Worm (Caenorhabditis elegans): ENCODE results near the gene srw-15.
"Not testable (repeated sequence)": the region's sequence is repeated elsewhere in the genome, so short reads cannot be mapped to it uniquely, and the experiment has no call there.

The srw-15 gene

ce11 chrV:15192377-15192776 is 38.0 kb upstream of the srw-15 start, which contains the start of gene plc-2:
TSS of gene plc-2 (plus strand) at chrV:15192572.
- TF ChIP-seq tab-1 (GFP tag; IDR thresholded peaks at IDR 0.05) (no peak), klf-2 (GFP tag; conservative IDR thresholded peaks at IDR 0.05) (no peak), T22C8.4 (GFP tag; IDR thresholded peaks at IDR 0.05) (no peak), flt-1 (GFP tag; IDR thresholded peaks at IDR 0.05) (no peak), cog-1 (tag; optimal IDR thresholded peaks at IDR 0.05) (no peak), ztf-29 (GFP tag; IDR thresholded peaks at IDR 0.05) (no peak), ref-1 (GFP tag; conservative IDR thresholded peaks at IDR 0.05) (no peak), med-1 (GFP tag; optimal IDR thresholded peaks at IDR 0.05; ENCODE audit: insufficient read depth) (no peak), ztf-23 (GFP tag; IDR thresholded peaks at IDR 0.05) (no peak)

DNA sequence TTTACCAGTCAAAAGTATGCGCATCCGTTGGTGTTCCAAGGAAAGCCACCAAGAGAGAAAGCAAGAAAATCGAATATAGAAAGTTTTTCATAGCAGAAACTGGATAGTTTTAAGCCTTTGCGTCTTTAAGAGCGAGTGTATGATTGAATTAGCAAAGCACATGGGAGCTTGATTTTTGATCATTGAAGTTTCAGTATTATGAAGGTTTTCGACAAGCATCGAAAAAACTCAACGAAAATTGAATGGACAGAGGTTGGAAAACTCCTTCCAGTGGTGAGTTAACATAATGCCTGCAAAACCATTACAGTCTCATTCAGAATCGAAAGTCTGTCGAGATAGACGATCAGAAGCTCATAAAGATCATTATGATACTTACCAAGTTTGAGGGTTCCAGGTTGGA is 36.4 kb upstream of the srw-15 start, which contains the start of gene Y75B12B.13:
Y75B12B.13 (minus strand) TSS at position 101 of the 400 bp plus-strand sequence.
- TF ChIP-seq tab-1 (GFP tag; IDR thresholded peaks at IDR 0.05) (no peak), T22C8.4 (GFP tag; IDR thresholded peaks at IDR 0.05) (no peak), cog-1 (tag; optimal IDR thresholded peaks at IDR 0.05) (no peak), klf-2 (GFP tag; conservative IDR thresholded peaks at IDR 0.05) (no peak), flt-1 (GFP tag; IDR thresholded peaks at IDR 0.05) (no peak)

DNA sequence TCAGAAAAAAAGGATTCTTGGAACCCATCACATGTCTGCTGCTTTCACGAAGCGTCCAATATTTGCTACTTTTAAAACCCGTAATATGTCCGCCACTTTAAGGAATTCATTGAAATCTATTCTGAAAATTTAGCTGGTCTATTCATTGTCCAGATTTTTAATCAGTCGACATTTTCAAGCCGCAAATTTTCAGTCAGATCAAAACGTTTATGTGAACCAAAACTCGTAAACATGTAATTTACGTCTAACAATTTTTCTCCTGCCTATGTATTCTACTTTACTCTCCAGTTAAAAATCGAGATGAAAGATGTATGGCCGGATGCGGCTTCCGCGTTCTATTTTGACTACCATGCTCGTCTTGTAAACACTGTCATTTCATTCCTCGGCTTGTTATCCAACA is 32.4 kb upstream of the srw-15 start, which contains the start of gene srw-1:
srw-1 (plus strand) TSS at position 301 of the 400 bp plus-strand sequence.
- TF ChIP-seq flt-1 (GFP tag; IDR thresholded peaks at IDR 0.05) (no peak), ztf-29 (GFP tag; IDR thresholded peaks at IDR 0.05) (no peak), ztf-23 (GFP tag; IDR thresholded peaks at IDR 0.05) (no peak), klf-2 (GFP tag; conservative IDR thresholded peaks at IDR 0.05) (no peak), tab-1 (GFP tag; IDR thresholded peaks at IDR 0.05) (no peak), T22C8.4 (GFP tag; IDR thresholded peaks at IDR 0.05) (no peak), ref-1 (GFP tag; conservative IDR thresholded peaks at IDR 0.05) (no peak)

ce11 chrV:15199768-15200167 is 30.6 kb upstream of the srw-15 start, which contains the start of gene Y75B12B.10:
TSS of gene Y75B12B.10 (plus strand) at chrV:15200068.
- TF ChIP-seq T22C8.4 (GFP tag; IDR thresholded peaks at IDR 0.05) (no peak), flt-1 (GFP tag; IDR thresholded peaks at IDR 0.05) (no peak), ztf-29 (GFP tag; IDR thresholded peaks at IDR 0.05) (no peak), med-1 (GFP tag; optimal IDR thresholded peaks at IDR 0.05; ENCODE audit: insufficient read depth) (no peak), tab-1 (GFP tag; IDR thresholded peaks at IDR 0.05) (no peak), cog-1 (tag; optimal IDR thresholded peaks at IDR 0.05) (no peak), ztf-23 (GFP tag; IDR thresholded peaks at IDR 0.05) (no peak), klf-2 (GFP tag; conservative IDR thresholded peaks at IDR 0.05) (no peak), ref-1 (GFP tag; conservative IDR thresholded peaks at IDR 0.05) (no peak)

DNA sequence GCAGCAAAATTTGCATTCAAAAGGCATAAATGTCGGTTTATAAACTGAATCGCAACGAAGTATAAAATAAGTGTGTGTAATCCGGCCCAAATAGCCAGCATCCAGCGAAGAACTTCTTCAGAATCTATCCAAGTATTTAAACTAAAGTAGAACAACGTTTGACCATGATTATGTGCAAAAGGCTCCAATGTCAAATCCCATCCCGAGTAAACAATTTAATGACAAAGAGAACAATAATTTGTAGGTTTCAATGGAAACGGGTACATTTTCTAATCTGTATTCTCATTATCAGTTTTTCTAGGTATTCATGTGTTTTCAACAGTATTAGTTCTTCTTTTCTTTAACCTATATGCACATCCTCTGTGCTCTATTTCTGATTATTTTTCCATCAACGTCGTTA is 22.7 kb upstream of the srw-15 start, which contains the start of gene C41G6.12:
C41G6.12 (minus strand) TSS at position 101 of the 400 bp plus-strand sequence.
- not testable (repeated sequence) for TF ChIP-seq ztf-23 (GFP tag; IDR thresholded peaks at IDR 0.05); ref-1 (GFP tag; conservative IDR thresholded peaks at IDR 0.05); med-1 (GFP tag; optimal IDR thresholded peaks at IDR 0.05; ENCODE audit: insufficient read depth)

ce11 chrV:15211869-15212268 is 18.5 kb upstream of the srw-15 start, which contains the start of gene sri-24:
TSS of gene sri-24 (plus strand) at chrV:15212169.
- TF ChIP-seq flt-1 (GFP tag; IDR thresholded peaks at IDR 0.05); med-1 (GFP tag; optimal IDR thresholded peaks at IDR 0.05; ENCODE audit: insufficient read depth); T22C8.4 (GFP tag; IDR thresholded peaks at IDR 0.05): not testable (repeated sequence)

DNA sequence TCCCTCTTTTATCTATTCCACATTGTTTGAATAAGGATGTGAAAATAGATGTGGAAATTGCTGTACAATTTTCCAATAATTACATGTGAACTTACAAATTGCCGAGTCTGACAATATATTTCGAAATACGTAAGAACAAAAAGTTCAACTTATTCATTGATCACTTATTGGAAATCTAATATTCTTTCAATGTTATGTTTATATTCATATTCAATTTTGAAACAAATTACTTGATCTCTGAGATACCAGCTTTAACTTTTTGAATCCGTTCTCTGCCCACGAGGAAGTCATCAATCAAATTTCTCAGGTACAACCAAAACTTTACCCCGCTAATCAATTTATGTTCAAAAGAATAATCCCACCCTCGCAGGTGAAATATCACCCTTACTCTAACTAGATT is 15.2 kb upstream of the srw-15 start, which contains the start of gene sri-26:
sri-26 (plus strand) TSS at position 301 of the 400 bp plus-strand sequence.
- not testable (repeated sequence) for TF ChIP-seq cog-1 (tag; optimal IDR thresholded peaks at IDR 0.05); med-1 (GFP tag; optimal IDR thresholded peaks at IDR 0.05; ENCODE audit: insufficient read depth); ref-1 (GFP tag; conservative IDR thresholded peaks at IDR 0.05)

- TF ChIP-seq ztf-29 (GFP tag; IDR thresholded peaks at IDR 0.05) (no peak), cog-1 (tag; optimal IDR thresholded peaks at IDR 0.05) (no peak), ref-1 (GFP tag; conservative IDR thresholded peaks at IDR 0.05) (no peak), tab-1 (GFP tag; IDR thresholded peaks at IDR 0.05) (no peak), flt-1 (GFP tag; IDR thresholded peaks at IDR 0.05) (no peak), T22C8.4 (GFP tag; IDR thresholded peaks at IDR 0.05) (no peak), ztf-23 (GFP tag; IDR thresholded peaks at IDR 0.05) (no peak), med-1 (GFP tag; optimal IDR thresholded peaks at IDR 0.05; ENCODE audit: insufficient read depth) (no peak), klf-2 (GFP tag; conservative IDR thresholded peaks at IDR 0.05) (no peak)
Measured at ce11 chrV:15216705-15217104, 13.6 kb upstream of the srw-15 start, which contains the start of gene sri-25. TSS of gene sri-25 (plus strand) at chrV:15217005.

- TF ChIP-seq ztf-29 (GFP tag; IDR thresholded peaks at IDR 0.05) (no peak), med-1 (GFP tag; optimal IDR thresholded peaks at IDR 0.05; ENCODE audit: insufficient read depth) (no peak), ztf-23 (GFP tag; IDR thresholded peaks at IDR 0.05) (no peak), T22C8.4 (GFP tag; IDR thresholded peaks at IDR 0.05) (no peak), cog-1 (tag; optimal IDR thresholded peaks at IDR 0.05) (no peak), tab-1 (GFP tag; IDR thresholded peaks at IDR 0.05) (no peak), ref-1 (GFP tag; conservative IDR thresholded peaks at IDR 0.05) (no peak), klf-2 (GFP tag; conservative IDR thresholded peaks at IDR 0.05) (no peak), flt-1 (GFP tag; IDR thresholded peaks at IDR 0.05) (no peak)
Measured at ce11 chrV:15221330-15221729, 9.0 kb upstream of the srw-15 start, which contains the start of gene irld-25. TSS of gene irld-25 (plus strand) at chrV:15221630.

ce11 chrV:15223668-15224067 is 6.7 kb upstream of the srw-15 start, which contains the start of gene srw-24:
TSS of gene srw-24 (plus strand) at chrV:15223968.
- no peak for TF ChIP-seq ref-1 (GFP tag; conservative IDR thresholded peaks at IDR 0.05)
- no peak for TF ChIP-seq tab-1 (GFP tag; IDR thresholded peaks at IDR 0.05)
- no peak for TF ChIP-seq flt-1 (GFP tag; IDR thresholded peaks at IDR 0.05)
- TF ChIP-seq cog-1 (tag; optimal IDR thresholded peaks at IDR 0.05), result no peak
- no peak for TF ChIP-seq ztf-29 (GFP tag; IDR thresholded peaks at IDR 0.05)
- no peak for TF ChIP-seq klf-2 (GFP tag; conservative IDR thresholded peaks at IDR 0.05)
- no peak for TF ChIP-seq T22C8.4 (GFP tag; IDR thresholded peaks at IDR 0.05)
- TF ChIP-seq ztf-23 (GFP tag; IDR thresholded peaks at IDR 0.05), result no peak
- TF ChIP-seq med-1 (GFP tag; optimal IDR thresholded peaks at IDR 0.05; ENCODE audit: insufficient read depth), result no peak
